Fruit fly (Drosophila melanogaster): ENCODE data around the gene Zasp67.

Zasp67 gene

dm6 chr3L:9763389-9763917 is 34.0 kb downstream of the Zasp67 start, which contains the start of gene Ae2 (continued):
- TF ChIP-seq HHEX (GFP tag; optimal IDR thresholded peaks at IDR 0.05), result no peak
- TF ChIP-seq ato (GFP tag; IDR thresholded peaks at IDR 0.05; ENCODE audit: partially characterized antibody), result no peak
- no peak for TF ChIP-seq Neu2 (GFP tag; optimal IDR thresholded peaks at IDR 0.05; ENCODE audit: borderline replicate concordance)
- TF ChIP-seq CG5180 (GFP tag; optimal IDR thresholded peaks at IDR 0.05), result no peak
- TF ChIP-seq Optix (GFP tag; IDR thresholded peaks at IDR 0.05), result no peak
- TF ChIP-seq CG17612 (GFP tag; IDR thresholded peaks at IDR 0.05), result no peak
- 0 out of 2 replicates have a peak, but pooled peaks have one; percentile 5 for TF ChIP-seq CG43689 (GFP tag; IDR thresholded peaks at IDR 0.05)
- TF ChIP-seq dm (GFP tag; optimal IDR thresholded peaks at IDR 0.05), result peak; percentile 3
- peak; percentile 17 for TF ChIP-seq Nf-YC (tag; optimal IDR thresholded peaks at IDR 0.05)
- TF ChIP-seq fru (optimal IDR thresholded peaks at IDR 0.05), result no peak
- TF ChIP-seq cg (GFP tag; optimal IDR thresholded peaks at IDR 0.05), result peak; percentile 59
- no peak for TF ChIP-seq CG18599 (GFP tag; optimal IDR thresholded peaks at IDR 0.05)
- no peak for TF ChIP-seq stwl (tag; optimal IDR thresholded peaks at IDR 0.05)
- no peak for TF ChIP-seq CG10267 (tag; optimal IDR thresholded peaks at IDR 0.05)
- TF ChIP-seq CG12769 (tag; optimal IDR thresholded peaks at IDR 0.05), result peak; percentile 40
- peak; percentile 19; the same call in 1 of the 3 replicates for TF ChIP-seq Opbp (GFP tag; IDR thresholded peaks at IDR 0.05; ENCODE audit: partially characterized antibody)
- peak; percentile 84 for TF ChIP-seq Deaf1 (tag; optimal IDR thresholded peaks at IDR 0.05)
- no peak for TF ChIP-seq CG6765 (GFP tag; optimal IDR thresholded peaks at IDR 0.05)
- TF ChIP-seq C15 (GFP tag; IDR thresholded peaks at IDR 0.05), result no peak
- TF ChIP-seq pros (GFP tag; optimal IDR thresholded peaks at IDR 0.05), result no peak
- TF ChIP-seq CG12744 (GFP tag; optimal IDR thresholded peaks at IDR 0.05), result no peak
- 0 out of 3 replicates have a peak, but pooled peaks have one; percentile 23 for TF ChIP-seq so (GFP tag; IDR thresholded peaks at IDR 0.05)
- no peak for TF ChIP-seq CG12942 (GFP tag; optimal IDR thresholded peaks at IDR 0.05)
- TF ChIP-seq Myb (GFP tag; optimal IDR thresholded peaks at IDR 0.05), result no peak
- no peak for TF ChIP-seq CG10147 (GFP tag; optimal IDR thresholded peaks at IDR 0.05)
- no peak for TF ChIP-seq Usf (GFP tag; optimal IDR thresholded peaks at IDR 0.05)
- TF ChIP-seq hkb (optimal IDR thresholded peaks at IDR 0.05), result no peak
- TF ChIP-seq hkb (GFP tag; IDR thresholded peaks at IDR 0.05), result no peak
- no peak for TF ChIP-seq pan (optimal IDR thresholded peaks at IDR 0.05)
- TF ChIP-seq pan (GFP tag; optimal IDR thresholded peaks at IDR 0.05 in 1 of 2, IDR thresholded peaks at IDR 0.05 in 1 of 2), result no peak
- no peak for TF ChIP-seq CG4707 (GFP tag; optimal IDR thresholded peaks at IDR 0.05)
- TF ChIP-seq CG6689 (GFP tag; IDR thresholded peaks at IDR 0.05), result no peak
- TF ChIP-seq prd (optimal IDR thresholded peaks at IDR 0.05), result no peak
- TF ChIP-seq prd (GFP tag; IDR thresholded peaks at IDR 0.05), result no peak
- TF ChIP-seq CG17568 (GFP tag; optimal IDR thresholded peaks at IDR 0.05), result no peak
- TF ChIP-seq CG9437 (GFP tag; optimal IDR thresholded peaks at IDR 0.05), result peak; percentile 72
- TF ChIP-seq seq (GFP tag; IDR thresholded peaks at IDR 0.05), result no peak
- TF ChIP-seq CG2712 (tag; optimal IDR thresholded peaks at IDR 0.05), result peak; percentile 10
- TF ChIP-seq slbo (GFP tag; IDR thresholded peaks at IDR 0.05), result peak; percentile 22; the same call in 1 of the 2 replicates
- no peak for TF ChIP-seq kay (GFP tag; optimal IDR thresholded peaks at IDR 0.05)
- no peak for TF ChIP-seq CG42726 (GFP tag; IDR thresholded peaks at IDR 0.05; ENCODE audit: partially characterized antibody)
- no peak for TF ChIP-seq CG18476 (GFP tag; optimal IDR thresholded peaks at IDR 0.05)
- no peak for TF ChIP-seq slou (GFP tag; optimal IDR thresholded peaks at IDR 0.05)
- TF ChIP-seq CG34376 (GFP tag; optimal IDR thresholded peaks at IDR 0.05), result peak; percentile 3
- TF ChIP-seq CG30403 (GFP tag; optimal IDR thresholded peaks at IDR 0.05), result no peak
- no peak for TF ChIP-seq CG12659 (GFP tag; optimal IDR thresholded peaks at IDR 0.05)
- TF ChIP-seq CG32532 (GFP tag; IDR thresholded peaks at IDR 0.05), result 0 out of 2 replicates have a peak, but pooled peaks have one; percentile 14
- peak; percentile 26 for TF ChIP-seq lab (GFP tag; optimal IDR thresholded peaks at IDR 0.05)
- TF ChIP-seq Dbx (GFP tag; IDR thresholded peaks at IDR 0.05), result 0 out of 3 replicates have a peak, but pooled peaks have one; percentile 14
- no peak for TF ChIP-seq CG2116 (GFP tag; optimal IDR thresholded peaks at IDR 0.05)
- TF ChIP-seq sim (GFP tag; IDR thresholded peaks at IDR 0.05), result no peak

Data from whole organism, embryonic.